Worm (Caenorhabditis elegans) whole organism, L1 larva: ENCODE measurements around the gene fbxa-137.

Experiments
- ceh-88 ChIP-seq: fragments of 200-800 bp; sonication (Bioruptor generic); IDR thresholded peaks from 2 replicates; pipeline ENCODE4 v1.3.6; 2022; ENCODE audit warnings: missing genetic modification characterization, missing compliant biosample characterization
- ces-1 ChIP-seq: fragments of 150-350 bp; optimal IDR thresholded peaks from 2 replicates; lab custom pipeline; 2014; ENCODE audit warnings: missing biosample characterization, missing genetic modification reagents, missing genetic modification characterization
- irx-1 ChIP-seq: sonication (generic microtip); optimal IDR thresholded peaks from 2 replicates; lab custom pipeline; 2016; ENCODE audit warnings: missing genetic modification characterization, missing compliant biosample characterization
- isw-1 ChIP-seq: fragments of 200-800 bp; sonication (Bioruptor generic); IDR thresholded peaks from 2 replicates; pipeline ENCODE4 v1.3.6; 2022; ENCODE audit warnings: missing genetic modification characterization, missing compliant biosample characterization
- mab-9 ChIP-seq: fragments of 200-800 bp; sonication (Bioruptor generic); IDR thresholded peaks from 2 replicates; pipeline ENCODE4 v1.3.6; 2022; ENCODE audit warnings: missing genetic modification reagents, missing genetic modification characterization, missing compliant biosample characterization
- nhr-11 ChIP-seq: fragments of 150-350 bp; optimal IDR thresholded peaks from 2 replicates; lab custom pipeline; 2014; ENCODE audit warnings: missing biosample characterization, missing genetic modification characterization
- nhr-76 ChIP-seq: sonication (generic microtip); optimal IDR thresholded peaks from 2 replicates; lab custom pipeline; 2017; ENCODE audit warnings: missing biosample characterization, missing genetic modification characterization
- nhr-84 ChIP-seq: sonication (generic microtip); optimal IDR thresholded peaks from 2 replicates; lab custom pipeline; 2017; ENCODE audit warnings: missing biosample characterization, missing genetic modification characterization
- sox-4 ChIP-seq: sonication (generic microtip); optimal IDR thresholded peaks from 2 replicates; lab custom pipeline; 2016; ENCODE audit warnings: missing genetic modification characterization, missing compliant biosample characterization
- sup-37 ChIP-seq: fragments of 200-800 bp; sonication (Bioruptor generic); optimal IDR thresholded peaks from 2 replicates; lab custom pipeline; 2018; ENCODE audit warnings: mild to moderate bottlenecking, missing genetic modification characterization, missing compliant biosample characterization
- unc-62 ChIP-seq: fragments of 150-350 bp; optimal IDR thresholded peaks from 2 replicates; lab custom pipeline; 2014; ENCODE audit warnings: missing biosample characterization, missing genetic modification reagents, missing genetic modification characterization
- unc-86 ChIP-seq: sonication (generic microtip); optimal IDR thresholded peaks from 2 replicates; lab custom pipeline; 2016; ENCODE audit warnings: missing genetic modification characterization, missing compliant biosample characterization
- xbp-1 ChIP-seq: sonication (generic microtip); optimal IDR thresholded peaks from 2 replicates; lab custom pipeline; 2016; ENCODE audit warnings: missing genetic modification characterization, missing compliant biosample characterization

- no peak for TF ChIP-seq irx-1 (tag; lab: Kevin White, UChicago)
- TF ChIP-seq nhr-76 (tag; lab: Kevin White, UChicago): no peak
- TF ChIP-seq nhr-11: no peak
- TF ChIP-seq mab-9 (GFP tag; lab: Robert Waterston, UW): no peak
- TF ChIP-seq sup-37 (GFP tag; lab: Kevin White, UChicago): no peak
- TF ChIP-seq sox-4 (tag; lab: Kevin White, UChicago): no peak
- TF ChIP-seq xbp-1 (tag; lab: Kevin White, UChicago): no peak
- TF ChIP-seq ces-1 (GFP tag; lab: Kevin White, UChicago): no peak
- TF ChIP-seq nhr-84 (tag; lab: Kevin White, UChicago): no peak
- no peak for TF ChIP-seq ceh-88 (GFP tag; lab: Robert Waterston, UW)
- no peak for TF ChIP-seq isw-1
- no peak for TF ChIP-seq unc-86 (tag; lab: Kevin White, UChicago)
- TF ChIP-seq unc-62 (GFP tag; lab: Kevin White, UChicago): no peak
These were observed 1.4 kb upstream of the fbxa-137 start for ce11 chrV:2277260-2277659.
